Fruit fly (Drosophila melanogaster) whole organism, embryonic: Measurements from ENCODE around the gene CG42819.

Experiments
- Bteb2 ChIP-seq: fragments of 200-800 bp; sonication (Bioruptor generic); optimal IDR thresholded peaks from 2 replicates; lab custom pipeline; 2016; ENCODE audit warnings: missing biosample characterization, missing genetic modification characterization
- CG15011 ChIP-seq: fragments of 200-800 bp; sonication (Bioruptor generic); optimal IDR thresholded peaks from 3 replicates; lab custom pipeline; 2018; ENCODE audit warnings: missing biosample characterization, mild to moderate bottlenecking, missing genetic modification characterization
- CG17802 ChIP-seq: fragments of 200-800 bp; sonication (Bioruptor generic); optimal IDR thresholded peaks from 2 replicates; lab custom pipeline; 2018; ENCODE audit warnings: missing biosample characterization, mild to moderate bottlenecking, missing genetic modification characterization, moderate library complexity
- CG18619 ChIP-seq: fragments of 200-800 bp; sonication (Bioruptor generic); optimal IDR thresholded peaks from 3 replicates; lab custom pipeline; 2017; ENCODE audit warnings: missing biosample characterization, mild to moderate bottlenecking, missing genetic modification characterization
- CG2202 ChIP-seq: fragments of 200-800 bp; sonication (Bioruptor generic); optimal IDR thresholded peaks from 2 replicates; lab custom pipeline; 2018; ENCODE audit warnings: missing biosample characterization, mild to moderate bottlenecking, missing genetic modification characterization
- Doc3 ChIP-seq: fragments of 200-800 bp; sonication (Bioruptor generic); IDR thresholded peaks from 3 replicates; pipeline ENCODE4 v1.3.6; 2022; ENCODE audit warnings: missing biosample characterization, missing genetic modification characterization; ENCODE audit not compliant: partially characterized antibody
- Max ChIP-seq: fragments of 200-800 bp; sonication (Bioruptor generic); optimal IDR thresholded peaks from 2 replicates; lab custom pipeline; 2016; ENCODE audit warnings: missing biosample characterization, mild to moderate bottlenecking, missing genetic modification characterization
- Optix ChIP-seq: fragments of 200-800 bp; sonication (Bioruptor generic); IDR thresholded peaks from 3 replicates; pipeline ENCODE4 v1.3.6; 2022; ENCODE audit warnings: missing biosample characterization, missing genetic modification characterization
- btn ChIP-seq: fragments of 200-800 bp; sonication (Bioruptor generic); optimal IDR thresholded peaks from 2 replicates; lab custom pipeline; 2016; ENCODE audit warnings: missing biosample characterization, missing genetic modification characterization
- disco-r ChIP-seq: fragments of 200-800 bp; sonication (Bioruptor generic); optimal IDR thresholded peaks from 2 replicates; lab custom pipeline; 2016; ENCODE audit warnings: missing biosample characterization, missing genetic modification characterization
- dpn ChIP-seq, 2 experiments: fragments of 200-800 bp; sonication (Bioruptor generic); optimal IDR thresholded peaks; 3 replicates each; lab custom pipeline; 2016; ENCODE audit warnings: missing biosample characterization in 2 of 2, missing genetic modification characterization in 2 of 2
- eve ChIP-seq, 2 experiments: fragments of >200 bp; optimal IDR thresholded peaks; 2 replicates each; lab custom pipeline; 2017; ENCODE audit warnings: missing biosample characterization in 2 of 2, missing genetic modification characterization in 2 of 2
- fd3F ChIP-seq: fragments of 200-800 bp; sonication (Bioruptor generic); optimal IDR thresholded peaks from 2 replicates; lab custom pipeline; 2018; ENCODE audit warnings: missing biosample characterization, mild to moderate bottlenecking, missing genetic modification characterization, moderate library complexity
- org-1 ChIP-seq: fragments of 200-800 bp; sonication (Bioruptor generic); optimal IDR thresholded peaks from 2 replicates; lab custom pipeline; 2017; ENCODE audit warnings: missing biosample characterization, missing genetic modification characterization

DNA sequence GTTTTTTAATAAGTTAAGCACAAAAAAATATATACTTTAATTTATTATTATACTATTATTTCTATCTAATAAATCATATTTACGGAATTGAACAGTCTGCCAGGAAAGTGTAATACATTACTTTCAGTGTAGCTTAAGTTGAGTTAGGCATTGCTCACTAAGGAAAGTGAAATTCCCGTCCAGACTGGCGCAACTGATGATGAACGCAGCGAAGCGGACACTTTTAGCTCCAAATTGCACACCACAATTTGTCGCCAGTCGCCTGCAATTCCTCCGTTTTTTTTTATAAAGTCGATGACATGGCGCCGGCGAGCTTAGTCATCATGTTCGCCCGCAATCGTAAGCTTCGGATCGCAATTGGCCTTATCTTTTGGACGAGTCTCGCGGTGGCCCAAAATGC lies 9.6 kb upstream of the CG42819 start, which contains the start of gene CG13386:
- TF ChIP-seq Optix (GFP tag; lab: Robert Waterston, UW) (no peak), dpn (GFP tag; optimal IDR thresholded peaks at IDR 0.05; lab: Kevin White, UChicago) (no peak), disco-r (GFP tag; lab: Kevin White, UChicago) (no peak), Bteb2 (GFP tag; lab: Kevin White, UChicago) (no peak), CG15011 (GFP tag; lab: Kevin White, UChicago) (no peak), Doc3 (GFP tag; lab: Robert Waterston, UW) (no peak), Max (GFP tag; lab: Kevin White, UChicago) (no peak), CG2202 (tag; lab: Kevin White, UChicago) (no peak), btn (no peak), CG17802 (no peak), CG18619 (GFP tag; lab: Kevin White, UChicago) (no peak), eve (GFP tag; optimal IDR thresholded peaks at IDR 0.05; lab: Kevin White, UChicago) (no peak), fd3F (no peak), org-1 (no peak)
